Worm (Caenorhabditis elegans) whole organism, dauer: ENCODE results near the gene Y54G11A.2.
"Not testable (repeated sequence)": the region's sequence is repeated elsewhere in the genome, so short reads cannot be mapped to it uniquely, and the experiment has no call there.

Experiments
- unc-62 ChIP-seq: sonication (generic microtip); optimal IDR thresholded peaks from 2 replicates; lab custom pipeline; 2017; ENCODE audit warnings: missing biosample characterization, missing genetic modification reagents, missing genetic modification characterization

The Y54G11A.2 gene

ce11 chrII:14294390-14294789, 42.2 kb downstream of the Y54G11A.2 start:
- no peak for TF ChIP-seq unc-62 (GFP tag; lab: Kevin White, UChicago)

- no peak for TF ChIP-seq unc-62 (GFP tag; lab: Kevin White, UChicago)
These were observed 44.2 kb downstream of the Y54G11A.2 start for ce11 chrII:14296320-14296719.

- not testable (repeated sequence) for TF ChIP-seq unc-62 (GFP tag; lab: Kevin White, UChicago)
These were observed 44.9 kb downstream of the Y54G11A.2 start, which contains the start of gene Y54G11A.7 for ce11 chrII:14297050-14297449. Y54G11A.7 (plus strand) TSS chrII:14297305.

ce11 chrII:14299254-14299759, 47.1 kb downstream of the Y54G11A.2 start:
- TF ChIP-seq unc-62 (GFP tag; lab: Kevin White, UChicago), result no peak

- TF ChIP-seq unc-62 (GFP tag; lab: Kevin White, UChicago), result not testable (repeated sequence)
These were observed 49.8 kb downstream of the Y54G11A.2 start, which contains the start of gene ctl-2 for ce11 chrII:14301927-14302326. ctl-2 (minus strand) TSS chrII:14302027.
